Fruit fly (Drosophila melanogaster): ENCODE data around the gene CG12093.

CG12093 gene

DNA sequence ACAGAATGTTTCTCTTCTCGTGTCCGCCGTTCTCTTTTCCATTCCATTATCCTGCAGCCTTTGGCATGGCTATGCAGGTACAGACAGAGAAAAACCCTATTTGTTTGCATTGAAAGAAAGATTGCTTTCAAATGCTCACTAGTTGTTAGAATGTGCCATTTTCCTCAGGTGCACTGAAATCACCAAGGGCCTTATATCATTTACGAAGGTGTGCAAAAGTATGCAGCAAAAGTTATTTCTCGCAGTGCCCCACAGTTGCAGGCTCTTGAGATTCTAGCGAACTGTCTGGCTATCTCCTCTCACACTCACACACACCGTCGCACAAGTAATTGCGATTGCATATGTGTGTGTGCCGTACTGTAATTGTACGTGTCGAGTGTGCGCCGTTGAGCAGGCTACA is 26.5 kb upstream of the CG12093 start:
- TF ChIP-seq CG8290 (GFP tag; optimal IDR thresholded peaks at IDR 0.05) (peak; percentile 99), CG8290 (tag; optimal IDR thresholded peaks at IDR 0.05) (peak; percentile 43 to 98), CG17612 (GFP tag; IDR thresholded peaks at IDR 0.05) (peak; percentile 86), h (optimal IDR thresholded peaks at IDR 0.05) (no peak), cg (GFP tag; optimal IDR thresholded peaks at IDR 0.05) (peak; percentile 39), gcm (GFP tag; optimal IDR thresholded peaks at IDR 0.05) (no peak), disco-r (GFP tag; optimal IDR thresholded peaks at IDR 0.05) (no peak), CoRest (tag; optimal IDR thresholded peaks at IDR 0.05) (no peak), oc (tag; optimal IDR thresholded peaks at IDR 0.05) (no peak), ttk (GFP tag; IDR thresholded peaks at IDR 0.05) (0 out of 2 replicates have a peak, but pooled peaks have one; percentile 19), H15 (GFP tag; IDR thresholded peaks at IDR 0.05) (0 out of 3 replicates have a peak, but pooled peaks have one; percentile 9), Xrp1 (GFP tag; IDR thresholded peaks at IDR 0.05) (0 out of 2 replicates have a peak, but pooled peaks have one; percentile 16), CG1832 (GFP tag; optimal IDR thresholded peaks at IDR 0.05) (no peak), Ptx1 (GFP tag; IDR thresholded peaks at IDR 0.05) (0 out of 2 replicates have a peak, but pooled peaks have one; percentile 13), Drgx (GFP tag; IDR thresholded peaks at IDR 0.05) (peak; percentile 45), CG3726 (GFP tag; IDR thresholded peaks at IDR 0.05) (0 out of 3 replicates have a peak, but pooled peaks have one; percentile 42), CG2875 (GFP tag; optimal IDR thresholded peaks at IDR 0.05) (no peak), CG3995 (GFP tag; optimal IDR thresholded peaks at IDR 0.05) (no peak), chinmo (GFP tag; IDR thresholded peaks at IDR 0.05; ENCODE audit: partially characterized antibody) (no peak)

DNA sequence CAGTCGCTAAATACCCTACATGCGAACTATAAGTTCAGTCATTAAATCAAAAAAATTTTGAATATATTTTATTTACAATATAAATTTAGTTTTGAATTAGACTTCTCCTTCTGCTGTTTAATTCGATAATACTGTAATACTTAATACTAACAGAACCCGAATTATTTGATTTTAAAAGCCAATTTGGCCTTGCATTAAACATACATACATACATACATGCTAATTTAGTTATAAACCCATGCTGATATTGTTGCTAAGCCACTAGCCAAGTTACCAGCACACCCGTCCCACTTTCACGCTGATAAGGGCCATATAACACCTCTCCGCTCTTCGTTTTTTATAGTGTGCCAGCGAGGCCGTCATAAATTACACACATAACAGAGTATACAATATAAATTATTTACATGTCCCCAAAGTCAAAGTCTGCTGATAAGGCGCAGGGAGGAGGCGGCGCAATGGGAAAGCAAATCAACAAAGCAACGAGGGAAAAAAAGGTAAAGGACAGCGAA is 25.4 kb upstream of the CG12093 start:
- no peak for TF ChIP-seq cas (GFP tag; IDR thresholded peaks at IDR 0.05)
- peak; percentile 78 for TF ChIP-seq CG7839 (tag; optimal IDR thresholded peaks at IDR 0.05)
- TF ChIP-seq ssp (GFP tag; IDR thresholded peaks at IDR 0.05) = no peak
- TF ChIP-seq CG11560 (tag; IDR thresholded peaks at IDR 0.05) = no peak
- peak; percentile 35 for TF ChIP-seq CG8281 (tag; optimal IDR thresholded peaks at IDR 0.05)
- TF ChIP-seq CG3407 (GFP tag; optimal IDR thresholded peaks at IDR 0.05) = peak; percentile 17
- TF ChIP-seq NC2β (GFP tag; optimal IDR thresholded peaks at IDR 0.05) = no peak
- no peak for TF ChIP-seq CG16815 (GFP tag; optimal IDR thresholded peaks at IDR 0.05)
- TF ChIP-seq H15 (GFP tag; IDR thresholded peaks at IDR 0.05) = 0 out of 3 replicates have a peak, but pooled peaks have one; percentile 39
- TF ChIP-seq vfl (GFP tag; optimal IDR thresholded peaks at IDR 0.05) = no peak
- TF ChIP-seq CG14441 (GFP tag; IDR thresholded peaks at IDR 0.05) = peak; percentile 20; the same call in 1 of the 2 replicates
- TF ChIP-seq tio (GFP tag; optimal IDR thresholded peaks at IDR 0.05) = no peak
- no peak for TF ChIP-seq zfh1 (GFP tag; IDR thresholded peaks at IDR 0.05)
- no peak for TF ChIP-seq eyg (GFP tag; optimal IDR thresholded peaks at IDR 0.05)
- no peak for TF ChIP-seq CG3995 (GFP tag; optimal IDR thresholded peaks at IDR 0.05)
- no peak for TF ChIP-seq gsb (GFP tag; IDR thresholded peaks at IDR 0.05)
- TF ChIP-seq Hr51 (GFP tag; optimal IDR thresholded peaks at IDR 0.05) = peak in 1 of 2 experiments; percentile 57
- TF ChIP-seq cad (GFP tag; optimal IDR thresholded peaks at IDR 0.05) = no peak
- peak; percentile 26 for TF ChIP-seq Ssrp (tag; optimal IDR thresholded peaks at IDR 0.05)
- peak; percentile 38; the same call in 1 of the 2 replicates for TF ChIP-seq CG14014 (GFP tag; IDR thresholded peaks at IDR 0.05)
- TF ChIP-seq gcm2 (GFP tag; optimal IDR thresholded peaks at IDR 0.05) = no peak
- peak; percentile 30 for TF ChIP-seq CG1529 (GFP tag; optimal IDR thresholded peaks at IDR 0.05)
- no peak for TF ChIP-seq CG10209 (GFP tag; optimal IDR thresholded peaks at IDR 0.05)
- TF ChIP-seq Abd-B (GFP tag; optimal IDR thresholded peaks at IDR 0.05) = no peak
- no peak for TF ChIP-seq CG6175 (GFP tag; IDR thresholded peaks at IDR 0.05)
- peak; percentile 41 for TF ChIP-seq CG6854 (GFP tag; optimal IDR thresholded peaks at IDR 0.05)
- TF ChIP-seq Ada2b (GFP tag; IDR thresholded peaks at IDR 0.05) = no peak
- no peak for TF ChIP-seq amos (GFP tag; IDR thresholded peaks at IDR 0.05; ENCODE audit: partially characterized antibody)
- TF ChIP-seq CG9215 (GFP tag; IDR thresholded peaks at IDR 0.05) = 0 out of 2 replicates have a peak, but pooled peaks have one; percentile 27
- TF ChIP-seq prd (optimal IDR thresholded peaks at IDR 0.05) = no peak
- no peak; the same call in 2 of the 3 replicates for TF ChIP-seq prd (GFP tag; IDR thresholded peaks at IDR 0.05)
- TF ChIP-seq CG31365 (tag; optimal IDR thresholded peaks at IDR 0.05) = peak; percentile 41
- peak; percentile 59 for TF ChIP-seq CG18599 (GFP tag; optimal IDR thresholded peaks at IDR 0.05)
- TF ChIP-seq Six4 (GFP tag; optimal IDR thresholded peaks at IDR 0.05) = no peak
